Worm (Caenorhabditis elegans): ENCODE data around the gene Y75B8A.13.

DNA sequence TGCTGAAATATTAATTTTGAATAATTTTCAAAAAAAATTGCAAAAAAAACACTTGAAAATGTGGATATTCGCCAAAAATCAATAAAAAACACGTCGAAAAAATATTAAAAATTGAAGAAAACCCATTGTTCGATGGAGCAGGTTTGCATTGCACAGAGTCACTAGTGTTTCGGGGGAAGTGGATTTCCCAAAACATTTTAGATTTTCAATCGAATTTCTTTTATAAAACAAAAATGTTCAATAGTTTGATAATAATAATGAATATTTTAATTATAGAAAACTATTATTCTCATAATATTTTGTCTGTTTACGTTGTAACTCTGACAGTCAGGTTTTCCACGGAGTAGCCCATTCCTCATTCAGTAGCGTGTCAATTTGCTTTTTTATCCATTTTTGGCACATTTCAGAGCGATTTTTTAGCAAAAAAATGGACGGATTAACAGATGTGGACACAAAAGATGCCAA, 3.2 kb upstream of the Y75B8A.13 start, which contains the start of the genes gex-4 and gphr-1:
- TF ChIP-seq nhr-76 (tag; optimal IDR thresholded peaks at IDR 0.05) (no peak), nhr-12 (tag; optimal IDR thresholded peaks at IDR 0.05) (no peak), mls-2 (tag; optimal IDR thresholded peaks at IDR 0.05) (no peak), elt-1 (tag; optimal IDR thresholded peaks at IDR 0.05; ENCODE audit: borderline replicate concordance, insufficient read depth) (no peak), nhr-237 (tag; optimal IDR thresholded peaks at IDR 0.05) (no peak), lsy-2 (tag; optimal IDR thresholded peaks at IDR 0.05) (peak; percentile 43), unc-39 (tag; optimal IDR thresholded peaks at IDR 0.05) (no peak), ces-1 (GFP tag; optimal IDR thresholded peaks at IDR 0.05) (peak; percentile 42), nhr-28 (tag; optimal IDR thresholded peaks at IDR 0.05) (no peak), ztf-11 (tag; optimal IDR thresholded peaks at IDR 0.05) (no peak), pha-4 (tag; optimal IDR thresholded peaks at IDR 0.05) (no peak), unc-62 (GFP tag; optimal IDR thresholded peaks at IDR 0.05) (no peak)

Data from whole organism, mixed stage, embryonic.